Worm (Caenorhabditis elegans): Measurements from ENCODE around the gene F28B12.6.

DNA sequence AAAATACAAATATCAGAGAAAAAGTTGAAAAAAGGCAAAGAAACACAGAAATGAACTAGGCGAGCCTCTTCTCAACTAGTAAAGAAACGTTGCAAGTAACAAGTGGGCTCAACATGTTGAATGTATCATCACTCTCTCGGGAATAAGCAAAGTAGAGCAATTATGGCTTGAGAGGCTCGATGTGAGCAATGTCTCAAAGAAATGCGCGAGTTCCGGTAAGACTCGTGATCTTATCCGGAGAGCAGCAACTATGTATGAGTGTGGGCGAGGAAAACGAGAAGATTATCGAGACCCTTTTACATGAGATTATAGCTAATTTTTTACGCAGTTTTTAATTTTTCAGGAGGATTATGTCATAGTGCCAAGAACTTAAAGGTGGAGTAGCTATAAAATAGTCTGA, 11.6 kb downstream of the F28B12.6 start:
- no peak for TF ChIP-seq unc-62 (GFP tag; optimal IDR thresholded peaks at IDR 0.05)
- no peak for TF ChIP-seq lin-35 (GFP tag; optimal IDR thresholded peaks at IDR 0.05)
- TF ChIP-seq zim-3 (tag; optimal IDR thresholded peaks at IDR 0.05) = no peak
- no peak for TF ChIP-seq aptf-2 (GFP tag; conservative IDR thresholded peaks at IDR 0.05)
- TF ChIP-seq ztf-28 (GFP tag; IDR thresholded peaks at IDR 0.05) = no peak

All from whole organism, young adult.